Worm (Caenorhabditis elegans) whole organism, late embryonic: Measurements from ENCODE around the gene cls-3.

ENCODE experiments used
- F13H6.1 ChIP-seq: sonication (generic microtip); optimal IDR thresholded peaks from 2 replicates; lab custom pipeline; 2016; ENCODE audit warnings: missing genetic modification characterization, missing compliant biosample characterization
- T23F11.4 ChIP-seq: fragments of 200-800 bp; sonication (Bioruptor generic); optimal IDR thresholded peaks from 2 replicates; lab custom pipeline; 2018; ENCODE audit warnings: mild to moderate bottlenecking, missing genetic modification characterization, missing compliant biosample characterization
- dmd-4 ChIP-seq: sonication (generic microtip); optimal IDR thresholded peaks from 2 replicates; lab custom pipeline; 2016; ENCODE audit warnings: borderline replicate concordance, missing genetic modification characterization, missing compliant biosample characterization
- pag-3 ChIP-seq: sonication (generic microtip); optimal IDR thresholded peaks from 2 replicates; lab custom pipeline; 2016; ENCODE audit warnings: missing compliant biosample characterization, missing genetic modification characterization, borderline replicate concordance
- pqm-1 ChIP-seq: sonication (generic microtip); optimal IDR thresholded peaks from 2 replicates; lab custom pipeline; 2016; ENCODE audit warnings: missing genetic modification characterization, missing compliant biosample characterization

DNA sequence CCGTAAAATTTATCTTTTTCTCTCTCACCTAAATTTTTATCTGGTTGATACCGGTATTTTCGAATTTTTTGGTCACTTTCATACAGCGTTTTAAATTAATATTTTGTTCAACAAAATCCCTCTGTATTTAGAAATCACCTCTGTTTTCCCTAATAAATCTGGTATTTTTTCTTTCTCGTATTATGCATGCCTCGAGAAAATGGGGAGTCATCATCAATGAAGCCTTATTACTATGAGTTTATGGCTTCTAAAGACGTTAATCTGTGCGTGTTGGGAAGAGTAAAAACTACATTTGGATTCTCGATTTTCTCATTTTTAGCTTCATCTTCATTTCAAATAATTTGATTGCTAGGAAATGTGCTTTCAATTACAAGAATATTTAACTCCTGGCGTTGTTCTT lies 5.2 kb downstream of the cls-3 start, which contains the start of gene ZC84.7:
- TF ChIP-seq dmd-4 (tag; lab: Kevin White, UChicago) (no peak), pqm-1 (tag; lab: Kevin White, UChicago) (no peak), pag-3 (no peak), F13H6.1 (no peak), T23F11.4 (GFP tag; lab: Kevin White, UChicago) (no peak)
